Fruit fly (Drosophila melanogaster) whole organism, embryonic: ENCODE measurements around the gene mag.
A peak's percentile ranks its signal among the peaks of the same experiment; 100 is the strongest.

Source experiments
- Abd-B ChIP-seq: fragments of 200-800 bp; sonication (Bioruptor generic); optimal IDR thresholded peaks from 2 replicates; lab custom pipeline; 2018; ENCODE audit warnings: missing biosample characterization, mild to moderate bottlenecking, missing genetic modification characterization, moderate library complexity
- Adf1 ChIP-seq: fragments of 200-800 bp; sonication (Bioruptor generic); IDR thresholded peaks from 2 replicates; pipeline ENCODE4 v1.3.6; 2022; ENCODE audit warnings: missing biosample characterization, missing genetic modification characterization
- B-H1 ChIP-seq: fragments of 200-800 bp; sonication (Bioruptor generic); IDR thresholded peaks from 3 replicates; pipeline ENCODE4 v1.3.6; 2022; ENCODE audit warnings: missing biosample characterization, missing genetic modification characterization
- B-H2 ChIP-seq: fragments of 200-800 bp; sonication (Bioruptor generic); optimal IDR thresholded peaks from 2 replicates; lab custom pipeline; 2018; ENCODE audit warnings: missing biosample characterization, mild to moderate bottlenecking, missing genetic modification characterization
- CG10274 ChIP-seq: fragments of 200-800 bp; sonication (Bioruptor generic); optimal IDR thresholded peaks from 3 replicates; lab custom pipeline; 2017; ENCODE audit warnings: missing biosample characterization, mild to moderate bottlenecking, missing genetic modification characterization
- CG11398 ChIP-seq: fragments of 200-800 bp; sonication (Bioruptor generic); optimal IDR thresholded peaks from 2 replicates; lab custom pipeline; 2016; ENCODE audit warnings: missing biosample characterization, missing genetic modification characterization
- CG12236 ChIP-seq: fragments of 200-800 bp; sonication (Bioruptor generic); optimal IDR thresholded peaks from 2 replicates; lab custom pipeline; 2016; ENCODE audit warnings: missing biosample characterization, missing genetic modification characterization
- CG14050 ChIP-seq: fragments of 200-800 bp; sonication (Bioruptor generic); IDR thresholded peaks from 3 replicates; pipeline ENCODE4 v1.3.6; 2022; ENCODE audit warnings: missing biosample characterization, missing genetic modification characterization
- CG14441 ChIP-seq: fragments of 200-800 bp; sonication (Bioruptor generic); IDR thresholded peaks from 2 replicates; pipeline ENCODE4 v1.3.6; 2022; ENCODE audit warnings: missing biosample characterization, missing genetic modification characterization
- CG15696 ChIP-seq: fragments of 200-800 bp; sonication (Bioruptor generic); optimal IDR thresholded peaks from 2 replicates; lab custom pipeline; 2019; ENCODE audit warnings: missing biosample characterization, mild to moderate bottlenecking, missing genetic modification characterization, moderate library complexity
- CG16815 ChIP-seq: fragments of 200-800 bp; sonication (Bioruptor generic); optimal IDR thresholded peaks from 3 replicates; lab custom pipeline; 2017; ENCODE audit warnings: missing biosample characterization, mild to moderate bottlenecking, missing genetic modification characterization
- CG2129 ChIP-seq: fragments of 200-800 bp; sonication (Bioruptor generic); IDR thresholded peaks from 2 replicates; pipeline ENCODE4 v1.3.6; 2022; ENCODE audit warnings: missing biosample characterization, missing genetic modification characterization; ENCODE audit not compliant: partially characterized antibody
- CG33557 ChIP-seq: fragments of 200-800 bp; sonication (Bioruptor generic); optimal IDR thresholded peaks from 2 replicates; lab custom pipeline; 2019; ENCODE audit warnings: missing biosample characterization, mild to moderate bottlenecking, missing genetic modification characterization, moderate library complexity
- CG4404 ChIP-seq: fragments of 200-800 bp; sonication (Bioruptor generic); IDR thresholded peaks from 2 replicates; pipeline ENCODE4 v1.3.6; 2022; ENCODE audit warnings: missing biosample characterization, missing genetic modification characterization
- CG4854 ChIP-seq: fragments of 200-800 bp; sonication (Bioruptor generic); optimal IDR thresholded peaks from 2 replicates; lab custom pipeline; 2016; ENCODE audit warnings: missing biosample characterization, missing genetic modification characterization, inconsistent platforms
- CG6854 ChIP-seq: fragments of 200-800 bp; sonication (Bioruptor generic); optimal IDR thresholded peaks from 3 replicates; lab custom pipeline; 2017; ENCODE audit warnings: missing biosample characterization, mild to moderate bottlenecking, missing genetic modification characterization
- CG7271 ChIP-seq: fragments of 200-800 bp; sonication (Bioruptor generic); optimal IDR thresholded peaks from 2 replicates; lab custom pipeline; 2018; ENCODE audit warnings: missing biosample characterization, mild to moderate bottlenecking, missing genetic modification characterization, moderate library complexity
- CG7928 ChIP-seq: fragments of 200-800 bp; sonication (Bioruptor generic); optimal IDR thresholded peaks from 2 replicates; lab custom pipeline; 2017; ENCODE audit warnings: missing biosample characterization, mild to moderate bottlenecking, missing genetic modification characterization
- Camta ChIP-seq: fragments of 200-800 bp; sonication (Bioruptor generic); optimal IDR thresholded peaks from 2 replicates; lab custom pipeline; 2016; ENCODE audit warnings: missing biosample characterization, missing genetic modification characterization
- Eip74EF ChIP-seq, 2 experiments: fragments of 200-800 bp in 1 of 2; fragments of >200 bp in 1 of 2; sonication (Bioruptor generic) in 1 of 2; optimal IDR thresholded peaks; 2 replicates each; lab custom pipeline; 2017 to 2019; ENCODE audit warnings: missing biosample characterization in 2 of 2, missing genetic modification characterization in 2 of 2, mild to moderate bottlenecking in 1 of 2, moderate library complexity in 1 of 2
- Elba2 ChIP-seq: fragments of 200-800 bp; sonication (Bioruptor generic); optimal IDR thresholded peaks from 3 replicates; lab custom pipeline; 2016; ENCODE audit warnings: missing biosample characterization, missing genetic modification characterization
- Fer3 ChIP-seq: fragments of 200-800 bp; sonication (Bioruptor generic); optimal IDR thresholded peaks from 2 replicates; lab custom pipeline; 2018; ENCODE audit warnings: missing biosample characterization, mild to moderate bottlenecking, missing genetic modification characterization, moderate library complexity
- Hand ChIP-seq: fragments of 200-800 bp; sonication (Bioruptor generic); optimal IDR thresholded peaks from 2 replicates; lab custom pipeline; 2017; ENCODE audit warnings: mild to moderate bottlenecking, missing biosample characterization, missing genetic modification reagents, missing genetic modification characterization
- HmgZ ChIP-seq: fragments of 200-800 bp; sonication (Bioruptor generic); optimal IDR thresholded peaks from 2 replicates; lab custom pipeline; 2018; ENCODE audit warnings: missing biosample characterization, mild to moderate bottlenecking, missing genetic modification characterization
- NC2α ChIP-seq: fragments of 200-800 bp; sonication (Bioruptor generic); optimal IDR thresholded peaks from 2 replicates; lab custom pipeline; 2016; ENCODE audit warnings: missing biosample characterization, missing genetic modification characterization
- NC2β ChIP-seq: fragments of 200-800 bp; sonication (Bioruptor generic); optimal IDR thresholded peaks from 2 replicates; lab custom pipeline; 2016; ENCODE audit warnings: missing biosample characterization, missing genetic modification characterization
- NK7.1 ChIP-seq: fragments of 200-800 bp; sonication (Bioruptor generic); optimal IDR thresholded peaks from 3 replicates; lab custom pipeline; 2016; ENCODE audit warnings: missing biosample characterization, missing genetic modification characterization
- Rx ChIP-seq: fragments of 200-800 bp; sonication (Bioruptor generic); IDR thresholded peaks from 2 replicates; pipeline ENCODE4 v1.3.6; 2022; ENCODE audit warnings: missing biosample characterization, missing genetic modification characterization
- Side ChIP-seq: fragments of 200-800 bp; sonication (Bioruptor generic); optimal IDR thresholded peaks from 2 replicates; lab custom pipeline; 2016; ENCODE audit warnings: missing biosample characterization, missing genetic modification characterization
- abd-A ChIP-seq: fragments of 200-800 bp; sonication (Bioruptor generic); optimal IDR thresholded peaks from 3 replicates; lab custom pipeline; 2019; ENCODE audit warnings: missing biosample characterization, mild to moderate bottlenecking, missing genetic modification characterization, moderate library complexity
- bab2 ChIP-seq: fragments of 200-800 bp; sonication (Bioruptor generic); optimal IDR thresholded peaks from 2 replicates; lab custom pipeline; 2016; ENCODE audit warnings: missing biosample characterization, missing genetic modification characterization
- disco-r ChIP-seq: fragments of 200-800 bp; sonication (Bioruptor generic); optimal IDR thresholded peaks from 2 replicates; lab custom pipeline; 2016; ENCODE audit warnings: missing biosample characterization, missing genetic modification characterization
- ems ChIP-seq: fragments of 200-800 bp; sonication (Bioruptor generic); optimal IDR thresholded peaks from 3 replicates; lab custom pipeline; 2016; ENCODE audit warnings: missing biosample characterization, missing genetic modification characterization
- fd3F ChIP-seq: fragments of 200-800 bp; sonication (Bioruptor generic); optimal IDR thresholded peaks from 2 replicates; lab custom pipeline; 2018; ENCODE audit warnings: missing biosample characterization, mild to moderate bottlenecking, missing genetic modification characterization, moderate library complexity
- gcm2 ChIP-seq: fragments of 200-800 bp; sonication (Bioruptor generic); optimal IDR thresholded peaks from 2 replicates; lab custom pipeline; 2016; ENCODE audit warnings: missing biosample characterization, missing genetic modification characterization
- gsb ChIP-seq: fragments of 200-800 bp; sonication (Bioruptor generic); IDR thresholded peaks from 2 replicates; pipeline ENCODE4 v1.3.6; 2022; ENCODE audit warnings: missing biosample characterization, missing genetic modification characterization
- mirr ChIP-seq: fragments of 200-800 bp; sonication (Bioruptor generic); optimal IDR thresholded peaks from 3 replicates; lab custom pipeline; 2018; ENCODE audit warnings: missing biosample characterization, mild to moderate bottlenecking, missing genetic modification characterization
- mld ChIP-seq: fragments of 200-800 bp; sonication (Bioruptor generic); IDR thresholded peaks from 3 replicates; pipeline ENCODE4 v1.3.6; 2022; ENCODE audit warnings: missing biosample characterization, missing genetic modification characterization; ENCODE audit not compliant: partially characterized antibody
- pho ChIP-seq: fragments of 200-800 bp; sonication (Bioruptor generic); optimal IDR thresholded peaks from 2 replicates; lab custom pipeline; 2016; ENCODE audit warnings: missing biosample characterization, missing genetic modification characterization
- phol ChIP-seq: fragments of 200-800 bp; sonication (Bioruptor generic); optimal IDR thresholded peaks from 3 replicates; lab custom pipeline; 2018; ENCODE audit warnings: missing biosample characterization, mild to moderate bottlenecking, missing genetic modification characterization, moderate library complexity
- pnt ChIP-seq: fragments of 200-800 bp; sonication (Bioruptor generic); optimal IDR thresholded peaks from 3 replicates; lab custom pipeline; 2016; ENCODE audit warnings: missing biosample characterization, missing genetic modification characterization
- ranshi ChIP-seq: fragments of 200-800 bp; sonication (Bioruptor generic); IDR thresholded peaks from 2 replicates; pipeline ENCODE4 v1.3.6; 2022; ENCODE audit warnings: missing biosample characterization, missing genetic modification characterization
- scrt ChIP-seq: fragments of 200-800 bp; sonication (Bioruptor generic); optimal IDR thresholded peaks from 2 replicates; lab custom pipeline; 2018; ENCODE audit warnings: missing biosample characterization, mild to moderate bottlenecking, missing genetic modification characterization, moderate library complexity
- sisA ChIP-seq: fragments of 200-800 bp; sonication (Bioruptor generic); IDR thresholded peaks from 2 replicates; pipeline ENCODE4 v1.3.6; 2022; ENCODE audit warnings: missing biosample characterization, missing genetic modification characterization
- tll ChIP-seq, 2 experiments: fragments of 200-800 bp in 1 of 2; fragments of >200 bp in 1 of 2; sonication (Bioruptor generic) in 1 of 2; optimal IDR thresholded peaks; 2 replicates each; lab custom pipeline; 2017 to 2019; ENCODE audit warnings: missing biosample characterization in 2 of 2, missing genetic modification characterization in 2 of 2, mild to moderate bottlenecking in 1 of 2, moderate library complexity in 1 of 2
- tup ChIP-seq: fragments of 200-800 bp; sonication (Bioruptor generic); optimal IDR thresholded peaks from 2 replicates; lab custom pipeline; 2016; ENCODE audit warnings: missing biosample characterization, mild to moderate bottlenecking, missing genetic modification characterization, moderate library complexity
- tx ChIP-seq: fragments of 200-800 bp; sonication (Bioruptor generic); optimal IDR thresholded peaks from 2 replicates; lab custom pipeline; 2016; ENCODE audit warnings: missing biosample characterization, missing genetic modification characterization
- unc-4 ChIP-seq: fragments of 200-800 bp; sonication (Bioruptor generic); IDR thresholded peaks from 2 replicates; pipeline ENCODE4 v1.3.6; 2022; ENCODE audit warnings: missing biosample characterization, missing genetic modification characterization; ENCODE audit not compliant: partially characterized antibody
- zfh1 ChIP-seq: fragments of 200-800 bp; sonication (Bioruptor generic); IDR thresholded peaks from 3 replicates; pipeline ENCODE4 v1.3.6; 2022; ENCODE audit warnings: missing biosample characterization, missing genetic modification characterization

Gene mag

dm6 chr3L:20471499-20472313 lies 11.2 kb downstream of the mag start (continued):
- TF ChIP-seq Elba2 (GFP tag; lab: Kevin White, UChicago) (no peak), Eip74EF (GFP tag; optimal IDR thresholded peaks at IDR 0.05; lab: Kevin White, UChicago) (peak in 1 of 2 experiments; percentile 13), CG7271 (tag; lab: Kevin White, UChicago) (no peak), mld (no peak), sisA (no peak), NC2β (GFP tag; lab: Kevin White, UChicago) (peak; percentile 81), NK7.1 (GFP tag; lab: Kevin White, UChicago) (peak; percentile 23), ranshi (GFP tag; lab: Robert Waterston, UW) (no peak), B-H2 (peak; percentile 35), HmgZ (tag; lab: Kevin White, UChicago) (peak; percentile 14), Fer3 (tag; lab: Kevin White, UChicago) (peak; percentile 16), B-H1 (GFP tag; lab: Robert Waterston, UW) (no peak), CG12236 (GFP tag; lab: Kevin White, UChicago) (peak; percentile 72), pho (no peak), pnt (GFP tag; lab: Kevin White, UChicago) (peak; percentile 38), Abd-B (peak; percentile 40), CG10274 (no peak), CG11398 (GFP tag; lab: Kevin White, UChicago) (peak; percentile 80), tx (GFP tag; lab: Kevin White, UChicago) (no peak), abd-A (tag; lab: Kevin White, UChicago) (no peak), scrt (GFP tag; lab: Kevin White, UChicago) (peak; percentile 1), bab2 (GFP tag; lab: Kevin White, UChicago) (peak; percentile 81), CG6854 (GFP tag; lab: Kevin White, UChicago) (peak; percentile 55), disco-r (GFP tag; lab: Kevin White, UChicago) (peak; percentile 61), unc-4 (GFP tag; lab: Robert Waterston, UW) (no peak), CG14050 (GFP tag; lab: Robert Waterston, UW) (no peak), CG14441 (GFP tag; lab: Robert Waterston, UW) (no peak), CG4404 (GFP tag; lab: Robert Waterston, UW) (no peak), CG33557 (GFP tag; lab: Kevin White, UChicago) (peak; percentile 57), Rx (GFP tag; lab: Robert Waterston, UW) (no peak), Camta (peak; percentile 51), Hand (no peak), zfh1 (GFP tag; lab: Robert Waterston, UW) (peak; percentile 75), CG7928 (GFP tag; lab: Kevin White, UChicago) (no peak), fd3F (no peak), NC2α (GFP tag; lab: Kevin White, UChicago) (peak; percentile 60), Side (GFP tag; lab: Kevin White, UChicago) (peak; percentile 61), gcm2 (GFP tag; lab: Kevin White, UChicago) (no peak), mirr (GFP tag; lab: Kevin White, UChicago) (peak; percentile 66), phol (tag; lab: Kevin White, UChicago) (peak; percentile 31), CG2129 (no peak), Adf1 (GFP tag; lab: Robert Waterston, UW) (no peak), ems (GFP tag; lab: Kevin White, UChicago) (peak; percentile 60), CG15696 (tag; lab: Kevin White, UChicago) (peak; percentile 71), tup (peak; percentile 49), gsb (GFP tag; lab: Robert Waterston, UW) (no peak), CG16815 (GFP tag; lab: Kevin White, UChicago) (no peak), CG4854 (GFP tag; lab: Kevin White, UChicago) (peak; percentile 48), tll (GFP tag; optimal IDR thresholded peaks at IDR 0.05; lab: Kevin White, UChicago) (no peak)
